Worm (Caenorhabditis elegans) whole organism, L3 larva: ENCODE measurements around the gene F41C3.8.

Experiments
- R02D3.7 ChIP-seq: fragments of 150-350 bp; optimal IDR thresholded peaks from 2 replicates; lab custom pipeline; 2014; ENCODE audit warnings: missing biosample characterization, missing genetic modification characterization
- ZK546.5 ChIP-seq: sonication (generic microtip); optimal IDR thresholded peaks from 2 replicates; lab custom pipeline; 2017; ENCODE audit warnings: missing biosample characterization, missing genetic modification characterization
- ama-1 ChIP-seq: fragments of 150-350 bp; optimal IDR thresholded peaks from 2 replicates; lab custom pipeline; 2018
- ceh-16 ChIP-seq: sonication (generic microtip); optimal IDR thresholded peaks from 2 replicates; lab custom pipeline; 2017; ENCODE audit warnings: missing biosample characterization, missing genetic modification characterization
- ceh-28 ChIP-seq: fragments of 150-350 bp; optimal IDR thresholded peaks from 2 replicates; lab custom pipeline; 2014; ENCODE audit warnings: missing biosample characterization, missing genetic modification reagents, missing genetic modification characterization
- ceh-9 ChIP-seq: sonication (generic microtip); optimal IDR thresholded peaks from 2 replicates; lab custom pipeline; 2018; ENCODE audit warnings: missing biosample characterization, missing genetic modification characterization
- egl-5 ChIP-seq: fragments of 150-350 bp; optimal IDR thresholded peaks from 2 replicates; lab custom pipeline; 2017; ENCODE audit warnings: missing biosample characterization, missing genetic modification reagents, missing genetic modification characterization, inconsistent platforms
- elt-2 ChIP-seq: sonication (generic microtip); optimal IDR thresholded peaks from 2 replicates; lab custom pipeline; 2016; ENCODE audit warnings: missing genetic modification reagents, mild to moderate bottlenecking, missing genetic modification characterization, missing compliant biosample characterization
- elt-3 ChIP-seq, 3 experiments: fragments of 150-350 bp in 1 of 3; sonication (generic microtip) in 2 of 3; optimal IDR thresholded peaks; 2 replicates in 2 of 3; 4 replicates in 1 of 3; lab custom pipeline; 2014 to 2017; ENCODE audit warnings: missing biosample characterization in 3 of 3, missing genetic modification characterization in 3 of 3
- eor-1 ChIP-seq, 2 experiments: fragments of 150-350 bp; optimal IDR thresholded peaks; 2 replicates each; lab custom pipeline; 2014 to 2018; ENCODE audit warnings: missing biosample characterization in 2 of 2, missing genetic modification characterization in 2 of 2
- fkh-10 ChIP-seq: sonication (generic microtip); optimal IDR thresholded peaks from 2 replicates; lab custom pipeline; 2017; ENCODE audit warnings: missing biosample characterization, missing genetic modification reagents, missing genetic modification characterization
- fkh-2 ChIP-seq: fragments of 150-350 bp; optimal IDR thresholded peaks from 2 replicates; lab custom pipeline; 2014; ENCODE audit warnings: missing biosample characterization, missing genetic modification reagents, missing genetic modification characterization
- fos-1 ChIP-seq: fragments of 150-350 bp; optimal IDR thresholded peaks from 2 replicates; lab custom pipeline; 2014; ENCODE audit warnings: missing biosample characterization, missing genetic modification characterization
- hmg-11 ChIP-seq: sonication (generic microtip); optimal IDR thresholded peaks from 2 replicates; lab custom pipeline; 2016; ENCODE audit warnings: missing genetic modification characterization, missing compliant biosample characterization
- jun-1 ChIP-seq: fragments of 150-350 bp; optimal IDR thresholded peaks from 2 replicates; lab custom pipeline; 2014; ENCODE audit warnings: missing biosample characterization, missing genetic modification reagents, missing genetic modification characterization
- lin-15B ChIP-seq: fragments of 150-350 bp; optimal IDR thresholded peaks from 2 replicates; lab custom pipeline; 2014; ENCODE audit warnings: missing biosample characterization, missing genetic modification characterization
- lin-39 ChIP-seq: fragments of 150-350 bp; optimal IDR thresholded peaks from 2 replicates; lab custom pipeline; 2018; ENCODE audit warnings: missing biosample characterization, missing genetic modification reagents, missing genetic modification characterization
- lsy-12 ChIP-seq: sonication (generic microtip); optimal IDR thresholded peaks from 2 replicates; lab custom pipeline; 2016; ENCODE audit warnings: mild to moderate bottlenecking, missing genetic modification characterization, missing compliant biosample characterization
- mml-1 ChIP-seq: fragments of 150-350 bp; sonication (generic microtip); optimal IDR thresholded peaks from 3 replicates; lab custom pipeline; 2014; ENCODE audit warnings: missing biosample characterization, missing genetic modification characterization
- nfya-1 ChIP-seq: sonication (generic microtip); optimal IDR thresholded peaks from 2 replicates; lab custom pipeline; 2017; ENCODE audit warnings: missing genetic modification characterization, mild to moderate bottlenecking, missing compliant biosample characterization, antibody characterized with exemption, moderate library complexity; ENCODE audit not compliant: insufficient read depth
- nhr-11 ChIP-seq: fragments of 150-350 bp; optimal IDR thresholded peaks from 2 replicates; lab custom pipeline; 2014; ENCODE audit warnings: missing biosample characterization, missing genetic modification characterization
- nhr-12 ChIP-seq: fragments of 150-350 bp; optimal IDR thresholded peaks from 2 replicates; lab custom pipeline; 2014; ENCODE audit warnings: missing biosample characterization, missing genetic modification characterization
- nhr-23 ChIP-seq: fragments of 150-350 bp; optimal IDR thresholded peaks from 2 replicates; lab custom pipeline; 2014; ENCODE audit warnings: missing biosample characterization, missing genetic modification reagents, missing genetic modification characterization
- nhr-237 ChIP-seq: fragments of 150-350 bp; optimal IDR thresholded peaks from 2 replicates; lab custom pipeline; 2014; ENCODE audit warnings: missing biosample characterization, missing genetic modification characterization
- nhr-25 ChIP-seq: sonication (generic microtip); optimal IDR thresholded peaks from 2 replicates; lab custom pipeline; 2017; ENCODE audit warnings: missing biosample characterization, missing genetic modification characterization
- nhr-28 ChIP-seq: fragments of 150-350 bp; optimal IDR thresholded peaks from 2 replicates; lab custom pipeline; 2014; ENCODE audit warnings: missing biosample characterization, missing genetic modification characterization
- nhr-77 ChIP-seq: fragments of 150-350 bp; optimal IDR thresholded peaks from 2 replicates; lab custom pipeline; 2014; ENCODE audit warnings: missing biosample characterization, missing genetic modification characterization
- pha-4 ChIP-seq: fragments of 150-350 bp; optimal IDR thresholded peaks from 2 replicates; lab custom pipeline; 2014; ENCODE audit warnings: missing biosample characterization, missing genetic modification reagents, missing genetic modification characterization
- pqm-1 ChIP-seq: fragments of 150-350 bp; optimal IDR thresholded peaks from 2 replicates; lab custom pipeline; 2017; ENCODE audit warnings: missing biosample characterization, missing genetic modification characterization, inconsistent platforms
- skn-1 ChIP-seq: fragments of 150-350 bp; optimal IDR thresholded peaks from 2 replicates; lab custom pipeline; 2014; ENCODE audit warnings: missing biosample characterization, missing genetic modification characterization
- snpc-4 ChIP-seq: fragments of 150-350 bp; optimal IDR thresholded peaks from 2 replicates; lab custom pipeline; 2014; ENCODE audit warnings: missing biosample characterization, missing genetic modification characterization
- unc-39 ChIP-seq: sonication (generic microtip); optimal IDR thresholded peaks from 4 replicates; lab custom pipeline; 2017; ENCODE audit warnings: missing biosample characterization, missing genetic modification characterization
- unc-62 ChIP-seq: fragments of 150-350 bp; sonication (generic microtip); optimal IDR thresholded peaks from 4 replicates; lab custom pipeline; 2014; ENCODE audit warnings: missing biosample characterization, missing genetic modification reagents, missing genetic modification characterization
- zag-1 ChIP-seq: fragments of 150-350 bp; optimal IDR thresholded peaks from 2 replicates; lab custom pipeline; 2014; ENCODE audit warnings: missing biosample characterization, missing genetic modification characterization
- ztf-11 ChIP-seq: fragments of 150-350 bp; optimal IDR thresholded peaks from 2 replicates; lab custom pipeline; 2014; ENCODE audit warnings: missing biosample characterization, missing genetic modification characterization

The F41C3.8 gene

ce11 chrII:4715676-4716075, at the start of gene F41C3.8:
Gene F41C3.8, plus strand, starts transcription at chrII:4716046.
- TF ChIP-seq fos-1 (no peak), elt-2 (tag; lab: Kevin White, UChicago) (peak; percentile 78), pha-4 (tag; lab: Kevin White, UChicago) (peak; percentile 56), ceh-28 (no peak), pqm-1 (no peak)

ce11 chrII:4667572-4667971, 48.3 kb upstream of the F41C3.8 start, which contains the start of gene fut-5:
Gene fut-5, minus strand, starts transcription at chrII:4667672.
- TF ChIP-seq zag-1 (no peak), nhr-77 (tag; lab: Kevin White, UChicago) (no peak), skn-1 (tag; lab: Kevin White, UChicago) (no peak), ama-1 (lab: Kevin White, UChicago) (no peak), hmg-11 (tag; lab: Kevin White, UChicago) (no peak), elt-3 (tag; optimal IDR thresholded peaks at IDR 0.05; lab: Kevin White, UChicago) (no peak), R02D3.7 (no peak), fkh-2 (tag; lab: Kevin White, UChicago) (no peak), mml-1 (tag; lab: Kevin White, UChicago) (no peak), unc-39 (tag; lab: Kevin White, UChicago) (no peak), lsy-12 (tag; lab: Kevin White, UChicago) (no peak), ceh-16 (tag; lab: Kevin White, UChicago) (no peak)
- TF ChIP-seq, all 47 proteins: peak for 0

- TF ChIP-seq ZK546.5 (tag; lab: Kevin White, UChicago) (no peak), unc-62 (no peak), zag-1 (no peak), hmg-11 (tag; lab: Kevin White, UChicago) (no peak), eor-1 (tag; optimal IDR thresholded peaks at IDR 0.05; lab: Kevin White, UChicago) (no peak)
Measured at ce11 chrII:4671692-4672091, 44.2 kb upstream of the F41C3.8 start, which contains the start of gene T05A7.6. Gene T05A7.6, minus strand, starts transcription at chrII:4671792.

ce11 chrII:4672584-4673110, 43.2 kb upstream of the F41C3.8 start, which contains the start of the genes clec-140 and hmg-11:
Gene clec-140, plus strand, starts transcription at chrII:4673060.
Gene hmg-11, plus strand, starts transcription at chrII:4673085.
- TF ChIP-seq ceh-28 (no peak), elt-3 (tag; optimal IDR thresholded peaks at IDR 0.05; lab: Kevin White, UChicago) (no peak), nhr-23 (peak; percentile 41), nfya-1 (tag; lab: Kevin White, UChicago) (peak; percentile 72), jun-1 (peak; percentile 45), lsy-12 (tag; lab: Kevin White, UChicago) (peak; percentile 8), snpc-4 (tag; lab: Kevin White, UChicago) (peak; percentile 43), pqm-1 (peak; percentile 33), fkh-10 (GFP tag; lab: Kevin White, UChicago) (no peak), elt-2 (tag; lab: Kevin White, UChicago) (peak; percentile 46), ceh-16 (tag; lab: Kevin White, UChicago) (no peak), egl-5 (tag; lab: Kevin White, UChicago) (peak; percentile 24), lin-39 (tag; lab: Kevin White, UChicago) (peak; percentile 90), nhr-25 (tag; lab: Kevin White, UChicago) (peak; percentile 51), fos-1 (peak; percentile 9), nhr-12 (tag; lab: Kevin White, UChicago) (no peak), lin-15B (tag; lab: Kevin White, UChicago) (peak; percentile 71)

- no peak for TF ChIP-seq ZK546.5 (tag; lab: Kevin White, UChicago)
- TF ChIP-seq mml-1 (tag; lab: Kevin White, UChicago), result no peak
- no peak for TF ChIP-seq hmg-11 (tag; lab: Kevin White, UChicago)
- no peak for TF ChIP-seq nhr-28
- TF ChIP-seq ceh-16 (tag; lab: Kevin White, UChicago), result no peak
- TF ChIP-seq ceh-9 (tag; lab: Kevin White, UChicago), result no peak
- TF ChIP-seq nhr-237, result no peak
- TF ChIP-seq nhr-77 (tag; lab: Kevin White, UChicago), result no peak
- no peak for TF ChIP-seq zag-1
- TF ChIP-seq nhr-11, result no peak
- no peak for TF ChIP-seq ztf-11 (tag; lab: Kevin White, UChicago)
- TF ChIP-seq nhr-23, result no peak
- no peak for TF ChIP-seq eor-1 (tag; optimal IDR thresholded peaks at IDR 0.05; lab: Kevin White, UChicago)
Measured at ce11 chrII:4673242-4673641, 42.6 kb upstream of the F41C3.8 start.
